Worm (Caenorhabditis elegans) whole organism, L1 larva: Measurements from ENCODE around the gene ipla-7.

Source experiments
- C16A3.4 ChIP-seq: fragments of 150-350 bp; optimal IDR thresholded peaks from 2 replicates; lab custom pipeline; 2014; ENCODE audit warnings: missing biosample characterization, missing genetic modification characterization
- C34B4.2 ChIP-seq: sonication (generic microtip); optimal IDR thresholded peaks from 2 replicates; lab custom pipeline; 2017; ENCODE audit warnings: mild to moderate bottlenecking, missing genetic modification characterization, missing compliant biosample characterization
- aha-1 ChIP-seq: fragments of 150-350 bp; optimal IDR thresholded peaks from 2 replicates; lab custom pipeline; 2014; ENCODE audit warnings: missing biosample characterization, missing genetic modification characterization
- aly-2 ChIP-seq: fragments of 150-350 bp; optimal IDR thresholded peaks from 2 replicates; lab custom pipeline; 2014; ENCODE audit warnings: missing biosample characterization, missing genetic modification characterization
- ama-1 ChIP-seq: fragments of 150-350 bp; optimal IDR thresholded peaks from 2 replicates; lab custom pipeline; 2014
- ceh-82 ChIP-seq, 3 experiments: fragments of 150-350 bp in 1 of 3; sonication (generic microtip) in 2 of 3; optimal IDR thresholded peaks; 2 replicates each; lab custom pipeline; 2014 to 2017; ENCODE audit warnings: missing biosample characterization in 3 of 3, missing genetic modification characterization in 3 of 3
- ces-1 ChIP-seq: fragments of 150-350 bp; optimal IDR thresholded peaks from 2 replicates; lab custom pipeline; 2014; ENCODE audit warnings: missing biosample characterization, missing genetic modification reagents, missing genetic modification characterization
- efl-3 ChIP-seq: fragments of 200-800 bp; sonication (Bioruptor generic); optimal IDR thresholded peaks from 2 replicates; lab custom pipeline; 2018; ENCODE audit warnings: mild to moderate bottlenecking, missing genetic modification characterization, missing compliant biosample characterization
- egl-13 ChIP-seq: sonication (generic microtip); optimal IDR thresholded peaks from 2 replicates; lab custom pipeline; 2016; ENCODE audit warnings: missing genotype, missing genetic modification reagents, missing genetic modification characterization, missing compliant biosample characterization
- egl-27 ChIP-seq, 2 experiments: fragments of 150-350 bp in 1 of 2; sonication (generic microtip); optimal IDR thresholded peaks; 3 replicates each; lab custom pipeline; 2017 to 2018; ENCODE audit warnings: missing biosample characterization in 2 of 2, missing genetic modification characterization in 2 of 2, missing genetic modification reagents in 2 of 2
- ets-5 ChIP-seq: fragments of 200-800 bp; sonication (Bioruptor generic); IDR thresholded peaks from 2 replicates; pipeline ENCODE4 v1.3.6; 2022; ENCODE audit warnings: missing genetic modification characterization, missing compliant biosample characterization
- fkh-10 ChIP-seq: sonication (generic microtip); optimal IDR thresholded peaks from 2 replicates; lab custom pipeline; 2017; ENCODE audit warnings: missing biosample characterization, missing genetic modification reagents, missing genetic modification characterization
- fkh-4 ChIP-seq: sonication (generic microtip); optimal IDR thresholded peaks from 2 replicates; lab custom pipeline; 2016; ENCODE audit warnings: missing compliant biosample characterization, missing genetic modification characterization, borderline replicate concordance
- hpl-2 ChIP-seq: fragments of 150-350 bp; optimal IDR thresholded peaks from 2 replicates; lab custom pipeline; 2014; ENCODE audit warnings: missing biosample characterization, missing genetic modification reagents, missing genetic modification characterization
- irx-1 ChIP-seq: sonication (generic microtip); optimal IDR thresholded peaks from 2 replicates; lab custom pipeline; 2016; ENCODE audit warnings: missing genetic modification characterization, missing compliant biosample characterization
- jun-1 ChIP-seq: fragments of 150-350 bp; optimal IDR thresholded peaks from 2 replicates; lab custom pipeline; 2014; ENCODE audit warnings: missing biosample characterization, missing genetic modification reagents, missing genetic modification characterization
- lin-13 ChIP-seq: fragments of 150-350 bp; optimal IDR thresholded peaks from 2 replicates; lab custom pipeline; 2014; ENCODE audit warnings: missing biosample characterization, missing genetic modification reagents, missing genetic modification characterization
- lin-15B ChIP-seq: fragments of 150-350 bp; sonication (generic microtip); optimal IDR thresholded peaks from 3 replicates; lab custom pipeline; 2014; ENCODE audit warnings: missing biosample characterization, missing genetic modification characterization
- lin-39 ChIP-seq: fragments of 150-350 bp; optimal IDR thresholded peaks from 2 replicates; lab custom pipeline; 2014; ENCODE audit warnings: missing biosample characterization, missing genetic modification reagents, missing genetic modification characterization
- lir-3 ChIP-seq: sonication (generic microtip); optimal IDR thresholded peaks from 2 replicates; lab custom pipeline; 2016; ENCODE audit warnings: mild to moderate bottlenecking, missing genetic modification characterization, moderate library complexity, missing compliant biosample characterization; ENCODE audit not compliant: poor library complexity
- lsy-2 ChIP-seq, 2 experiments: fragments of 150-350 bp; optimal IDR thresholded peaks; 2 replicates each; lab custom pipeline; 2014; ENCODE audit warnings: missing biosample characterization in 2 of 2, missing genetic modification characterization in 2 of 2
- mab-9 ChIP-seq: fragments of 200-800 bp; sonication (Bioruptor generic); IDR thresholded peaks from 2 replicates; pipeline ENCODE4 v1.3.6; 2022; ENCODE audit warnings: missing genetic modification reagents, missing genetic modification characterization, missing compliant biosample characterization
- nhr-47 ChIP-seq: sonication (generic microtip); optimal IDR thresholded peaks from 2 replicates; lab custom pipeline; 2016; ENCODE audit warnings: mild to moderate bottlenecking, missing genetic modification characterization, moderate library complexity, missing compliant biosample characterization
- nhr-76 ChIP-seq: sonication (generic microtip); optimal IDR thresholded peaks from 2 replicates; lab custom pipeline; 2017; ENCODE audit warnings: missing biosample characterization, missing genetic modification characterization
- nhr-84 ChIP-seq: sonication (generic microtip); optimal IDR thresholded peaks from 2 replicates; lab custom pipeline; 2017; ENCODE audit warnings: missing biosample characterization, missing genetic modification characterization
- nhr-90 ChIP-seq: sonication (generic microtip); optimal IDR thresholded peaks from 2 replicates; lab custom pipeline; 2016; ENCODE audit warnings: mild to moderate bottlenecking, missing genetic modification characterization, missing compliant biosample characterization; ENCODE audit not compliant: poor library complexity
- pax-3 ChIP-seq: fragments of 200-800 bp; sonication (Bioruptor generic); optimal IDR thresholded peaks from 2 replicates; lab custom pipeline; 2018; ENCODE audit warnings: mild to moderate bottlenecking, missing genetic modification characterization, moderate library complexity, missing compliant biosample characterization
- snpc-4 ChIP-seq: fragments of 150-350 bp; optimal IDR thresholded peaks from 2 replicates; lab custom pipeline; 2014; ENCODE audit warnings: missing biosample characterization, missing genetic modification characterization
- snu-23 ChIP-seq: sonication (generic microtip); optimal IDR thresholded peaks from 2 replicates; lab custom pipeline; 2016; ENCODE audit warnings: missing genetic modification characterization, missing compliant biosample characterization
- tlp-1 ChIP-seq: fragments of 150-350 bp; optimal IDR thresholded peaks from 2 replicates; lab custom pipeline; 2014; ENCODE audit warnings: missing biosample characterization, missing genetic modification characterization
- unc-30 ChIP-seq: sonication (generic microtip); optimal IDR thresholded peaks from 2 replicates; lab custom pipeline; 2017; ENCODE audit warnings: missing biosample characterization, missing genetic modification characterization
- unc-62 ChIP-seq: fragments of 150-350 bp; optimal IDR thresholded peaks from 2 replicates; lab custom pipeline; 2014; ENCODE audit warnings: missing biosample characterization, missing genetic modification reagents, missing genetic modification characterization
- unc-98 ChIP-seq: fragments of 200-800 bp; sonication (Bioruptor generic); IDR thresholded peaks from 2 replicates; pipeline ENCODE4 v1.3.6; 2022; ENCODE audit warnings: missing genetic modification characterization, missing compliant biosample characterization
- ztf-11 ChIP-seq, 2 experiments: sonication (generic microtip); optimal IDR thresholded peaks; 2 replicates each; lab custom pipeline; 2016 to 2017; ENCODE audit warnings: missing genetic modification characterization in 2 of 2, missing biosample characterization in 1 of 2, missing compliant biosample characterization in 1 of 2
- ztf-4 ChIP-seq: fragments of 150-350 bp; optimal IDR thresholded peaks from 2 replicates; lab custom pipeline; 2014; ENCODE audit warnings: missing biosample characterization, missing genetic modification characterization

Gene ipla-7

ce11 chrIV:10027566-10027965 is 35.1 kb downstream of the ipla-7 start, which contains the start of gene gipc-2:
Gene gipc-2 (minus strand): TSS chrIV:10027666.
- TF ChIP-seq fkh-4 (tag; lab: Kevin White, UChicago) (no peak), ceh-82 (tag; optimal IDR thresholded peaks at IDR 0.05; lab: Kevin White, UChicago) (no peak), hpl-2 (GFP tag; lab: Kevin White, UChicago) (no peak), ztf-4 (no peak), nhr-90 (tag; lab: Kevin White, UChicago) (no peak), pax-3 (tag; lab: Kevin White, UChicago) (no peak), egl-13 (tag; lab: Kevin White, UChicago) (no peak)

DNA sequence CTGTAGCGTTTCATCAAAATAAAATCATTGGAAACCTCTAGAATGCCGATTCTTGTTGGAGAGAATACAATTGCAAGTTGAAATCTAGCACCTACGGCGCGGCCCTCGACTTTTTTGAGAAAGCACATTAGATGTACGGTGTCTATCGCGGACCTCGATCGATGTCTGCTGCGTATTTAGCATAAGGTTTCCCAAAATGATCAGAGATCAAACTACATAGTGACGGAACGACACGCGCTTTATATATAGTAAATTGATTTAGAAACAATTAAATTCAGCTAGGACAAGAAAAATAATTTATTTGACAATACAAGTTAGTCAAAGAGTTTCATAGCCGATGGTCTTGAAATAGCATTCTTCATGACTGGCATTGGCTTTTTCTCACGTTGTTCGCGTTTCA is 36.5 kb downstream of the ipla-7 start:
- TF ChIP-seq aly-2 (tag; lab: Kevin White, UChicago): no peak
- no peak for TF ChIP-seq ets-5 (GFP tag; lab: Robert Waterston, UW)
- TF ChIP-seq nhr-76: no peak
- TF ChIP-seq nhr-47 (tag; lab: Kevin White, UChicago): no peak
- no peak for TF ChIP-seq unc-62 (GFP tag; lab: Kevin White, UChicago)
- TF ChIP-seq unc-98 (GFP tag; lab: Robert Waterston, UW): no peak
- TF ChIP-seq tlp-1 (tag; lab: Kevin White, UChicago): no peak
- no peak for TF ChIP-seq C16A3.4 (tag; lab: Kevin White, UChicago)
- no peak for TF ChIP-seq fkh-4 (tag; lab: Kevin White, UChicago)
- TF ChIP-seq lir-3 (tag; lab: Kevin White, UChicago): no peak
- TF ChIP-seq lin-13: no peak

ce11 chrIV:10022991-10023390 is 39.7 kb downstream of the ipla-7 start, which contains the start of gene F44D12.8:
Gene F44D12.8 (plus strand): TSS chrIV:10023291.
- no peak for TF ChIP-seq snpc-4
- no peak for TF ChIP-seq efl-3 (GFP tag; lab: Kevin White, UChicago)
- no peak for TF ChIP-seq lin-39 (tag; lab: Kevin White, UChicago)
- no peak for TF ChIP-seq jun-1
- TF ChIP-seq egl-13 (tag; lab: Kevin White, UChicago): no peak
- TF ChIP-seq ztf-11 (tag; optimal IDR thresholded peaks at IDR 0.05; lab: Kevin White, UChicago): no peak
- TF ChIP-seq unc-62 (GFP tag; lab: Kevin White, UChicago): no peak
- no peak for TF ChIP-seq nhr-84
- no peak for TF ChIP-seq lin-13
- no peak for TF ChIP-seq aly-2 (tag; lab: Kevin White, UChicago)
- TF ChIP-seq snu-23 (GFP tag; lab: Kevin White, UChicago): no peak
- no peak for TF ChIP-seq fkh-10 (GFP tag; lab: Kevin White, UChicago)
- TF ChIP-seq hpl-2 (GFP tag; lab: Kevin White, UChicago): no peak
- no peak for TF ChIP-seq mab-9 (GFP tag; lab: Robert Waterston, UW)
- TF ChIP-seq egl-27 (tag; optimal IDR thresholded peaks at IDR 0.05; lab: Kevin White, UChicago): no peak
- no peak for TF ChIP-seq ets-5 (GFP tag; lab: Robert Waterston, UW)
- TF ChIP-seq C34B4.2 (tag; lab: Kevin White, UChicago): no peak
- TF ChIP-seq unc-30 (tag; lab: Kevin White, UChicago): no peak
- TF ChIP-seq, all 84 proteins: peak for 0

- TF ChIP-seq lsy-2 (tag; optimal IDR thresholded peaks at IDR 0.05; lab: Kevin White, UChicago): no peak
- TF ChIP-seq aha-1: no peak
- TF ChIP-seq ama-1 (lab: Kevin White, UChicago): no peak
- TF ChIP-seq ceh-82 (tag; optimal IDR thresholded peaks at IDR 0.05; lab: Kevin White, UChicago): no peak
- TF ChIP-seq tlp-1 (tag; lab: Kevin White, UChicago): no peak
- TF ChIP-seq irx-1: no peak
- no peak for TF ChIP-seq lin-15B (tag; lab: Kevin White, UChicago)
- no peak for TF ChIP-seq ces-1
Observed at ce11 chrIV:10021283-10021682, 41.4 kb downstream of the ipla-7 start, which contains the start of gene F44D12.19. Gene F44D12.19 (plus strand): TSS chrIV:10021583.
